Comparison of ENCODE assay signal across 2 worm cellular contexts in genomic region chrV:10350054-10350453, ce11.
A peak's percentile ranks its signal among the peaks of the same experiment; 100 is the strongest.
TF ChIP-seq lines count a peak whose summit lies in the region.

K07C5.9 (minus strand) TSS chrV:10350154.

TF ChIP-seq in whole organism, L4 larva, 104 proteins besides CTCF, POLR2A, EP300 and RAD21:
- TF ChIP-seq lin-15B (tag; optimal IDR thresholded peaks at IDR 0.05; lab: Kevin White, UChicago) (no peak), lin-38 (GFP tag; IDR thresholded peaks at IDR 0.05; lab: Robert Waterston, UW) (0 out of 2 replicates have a peak, but pooled peaks have one; percentile 10), dmd-9 (GFP tag; IDR thresholded peaks at IDR 0.05; lab: Robert Waterston, UW) (no peak), ceh-20 (GFP tag; IDR thresholded peaks at IDR 0.05; lab: Robert Waterston, UW) (no peak), nhr-102 (tag; optimal IDR thresholded peaks at IDR 0.05; lab: Kevin White, UChicago) (no peak), nhr-237 (tag; optimal IDR thresholded peaks at IDR 0.05; lab: Kevin White, UChicago) (no peak), mes-2 (tag; optimal IDR thresholded peaks at IDR 0.05; lab: Kevin White, UChicago; ENCODE audit: poor library complexity, severe bottlenecking) (peak; percentile 8), hlh-11 (tag; optimal IDR thresholded peaks at IDR 0.05; lab: Kevin White, UChicago) (no peak), egl-43 (GFP tag; IDR thresholded peaks at IDR 0.05; lab: Robert Waterston, UW) (no peak), sdz-12 (GFP tag; optimal IDR thresholded peaks at IDR 0.05; lab: Kevin White, UChicago) (no peak), vab-7 (GFP tag; IDR thresholded peaks at IDR 0.05; lab: Robert Waterston, UW) (no peak), rbr-2 (tag; optimal IDR thresholded peaks at IDR 0.05; lab: Kevin White, UChicago) (no peak), lin-13 (GFP tag; optimal IDR thresholded peaks at IDR 0.05; lab: Kevin White, UChicago) (no peak), lin-39 (tag; optimal IDR thresholded peaks at IDR 0.05; lab: Kevin White, UChicago) (no peak), nhr-76 (tag; optimal IDR thresholded peaks at IDR 0.05; lab: Kevin White, UChicago) (no peak), unc-62 (GFP tag; optimal IDR thresholded peaks at IDR 0.05 in 1 of 2; lab: Kevin White, UChicago) (no peak), unc-62 (tag; optimal IDR thresholded peaks at IDR 0.05; lab: Kevin White, UChicago) (no peak), unc-130 (GFP tag; optimal IDR thresholded peaks at IDR 0.05; lab: Kevin White, UChicago) (no peak), ztf-11 (tag; optimal IDR thresholded peaks at IDR 0.05; lab: Kevin White, UChicago) (no peak), daf-16 (GFP tag; optimal IDR thresholded peaks at IDR 0.05; lab: Kevin White, UChicago) (no peak), daf-16 (tag; optimal IDR thresholded peaks at IDR 0.05; lab: Kevin White, UChicago) (peak; percentile 25), dmd-8 (GFP tag; IDR thresholded peaks at IDR 0.05; lab: Robert Waterston, UW) (no peak)
TF ChIP-seq in whole organism, L4 larva: peak in this region for 3.

TF ChIP-seq in whole organism, young adult, 124 proteins besides CTCF, POLR2A, EP300 and RAD21:
- no peak for TF ChIP-seq rec-8 (tag; optimal IDR thresholded peaks at IDR 0.05; lab: Kevin White, UChicago)
- TF ChIP-seq madf-6 (GFP tag; IDR thresholded peaks at IDR 0.05; lab: Robert Waterston, UW), result 0 out of 2 replicates have a peak, but pooled peaks have one; percentile 43
- TF ChIP-seq lsl-1 (GFP tag; optimal IDR thresholded peaks at IDR 0.05; lab: Kevin White, UChicago), result no peak
- peak; percentile 6 for TF ChIP-seq snpc-3.4 (tag; optimal IDR thresholded peaks at IDR 0.05; lab: Kevin White, UChicago)
- TF ChIP-seq B0035.1 (tag; optimal IDR thresholded peaks at IDR 0.05; lab: Kevin White, UChicago), result no peak
- TF ChIP-seq ekl-4 (GFP tag; IDR thresholded peaks at IDR 0.05; lab: Robert Waterston, UW), result 0 out of 2 replicates have a peak, but pooled peaks have one; percentile 26
- no peak for TF ChIP-seq mel-28 (tag; optimal IDR thresholded peaks at IDR 0.05; lab: Kevin White, UChicago; ENCODE audit: borderline replicate concordance)
